Worm (Caenorhabditis elegans) whole organism, L2 larva: ENCODE measurements around the gene T08B6.9.

ENCODE experiments used
- C34F6.9 ChIP-seq: fragments of 150-350 bp; optimal IDR thresholded peaks from 2 replicates; lab custom pipeline; 2014; ENCODE audit warnings: missing biosample characterization, missing genetic modification characterization
- F13H6.1 ChIP-seq: sonication (generic microtip); optimal IDR thresholded peaks from 2 replicates; lab custom pipeline; 2016; ENCODE audit warnings: missing genetic modification characterization, missing compliant biosample characterization
- ama-1 ChIP-seq: fragments of 150-350 bp; optimal IDR thresholded peaks from 2 replicates; lab custom pipeline; 2018; ENCODE audit warnings: inconsistent platforms
- egl-27 ChIP-seq: sonication (generic microtip); optimal IDR thresholded peaks from 3 replicates; lab custom pipeline; 2017; ENCODE audit warnings: missing biosample characterization, missing genetic modification reagents, missing genetic modification characterization
- lin-11 ChIP-seq: fragments of 150-350 bp; sonication (generic microtip); optimal IDR thresholded peaks from 2 replicates; lab custom pipeline; 2014; ENCODE audit warnings: missing biosample characterization, missing genetic modification characterization, inconsistent platforms, mixed read lengths
- nhr-11 ChIP-seq: fragments of 150-350 bp; optimal IDR thresholded peaks from 2 replicates; lab custom pipeline; 2014; ENCODE audit warnings: missing biosample characterization, missing genetic modification characterization
- unc-55 ChIP-seq: fragments of 150-350 bp; sonication (generic microtip); optimal IDR thresholded peaks from 3 replicates; lab custom pipeline; 2014; ENCODE audit warnings: missing biosample characterization, missing genetic modification reagents, missing genetic modification characterization
- ztf-11 ChIP-seq: sonication (generic microtip); optimal IDR thresholded peaks from 2 replicates; lab custom pipeline; 2017; ENCODE audit warnings: missing biosample characterization, missing genetic modification characterization

- TF ChIP-seq egl-27 (tag; lab: Kevin White, UChicago) (no peak), unc-55 (GFP tag; lab: Kevin White, UChicago) (no peak), C34F6.9 (tag; lab: Kevin White, UChicago) (no peak), lin-11 (no peak), F13H6.1 (tag; lab: Kevin White, UChicago) (no peak), ama-1 (lab: Kevin White, UChicago) (no peak), nhr-11 (no peak), ztf-11 (tag; lab: Kevin White, UChicago) (no peak)
Observed at ce11 chrIV:4874603-4875002, 16.0 kb upstream of the T08B6.9 start, which contains the start of gene str-174.
